Worm (Caenorhabditis elegans) whole organism, early embryonic: ENCODE measurements around the gene Y39A3CL.4.

Experiments used
- B0310.2 ChIP-seq: sonication (generic microtip); optimal IDR thresholded peaks from 2 replicates; lab custom pipeline; 2016; ENCODE audit warnings: mild to moderate bottlenecking, missing genetic modification characterization, missing compliant biosample characterization
- F13C5.2 ChIP-seq: sonication (generic microtip); optimal IDR thresholded peaks from 2 replicates; lab custom pipeline; 2017; ENCODE audit warnings: mild to moderate bottlenecking, missing genetic modification characterization, inconsistent platforms, missing compliant biosample characterization
- aly-1 ChIP-seq: sonication (generic microtip); optimal IDR thresholded peaks from 2 replicates; lab custom pipeline; 2016; ENCODE audit warnings: missing genetic modification characterization, missing compliant biosample characterization
- ama-1 ChIP-seq: fragments of 150-350 bp; optimal IDR thresholded peaks from 2 replicates; lab custom pipeline; 2014
- ceh-13 ChIP-seq: fragments of 200-800 bp; sonication (Bioruptor generic); optimal IDR thresholded peaks from 2 replicates; lab custom pipeline; 2018; ENCODE audit warnings: mild to moderate bottlenecking, missing genetic modification characterization, missing compliant biosample characterization
- ceh-36 ChIP-seq: sonication (generic microtip); optimal IDR thresholded peaks from 2 replicates; lab custom pipeline; 2016; ENCODE audit warnings: missing genetic modification characterization, inconsistent platforms, missing compliant biosample characterization
- ets-7 ChIP-seq: sonication (generic microtip); optimal IDR thresholded peaks from 2 replicates; lab custom pipeline; 2016; ENCODE audit warnings: missing genotype, missing genetic modification characterization, missing compliant biosample characterization
- flt-1 ChIP-seq: fragments of 200-800 bp; sonication (Bioruptor generic); IDR thresholded peaks from 2 replicates; pipeline ENCODE4 v1.3.6; 2022; ENCODE audit warnings: missing genetic modification characterization, missing compliant biosample characterization
- hmbx-1 ChIP-seq: sonication (generic microtip); optimal IDR thresholded peaks from 2 replicates; lab custom pipeline; 2016; ENCODE audit warnings: mild to moderate bottlenecking, missing genetic modification characterization, missing compliant biosample characterization
- hmg-4 ChIP-seq: fragments of 200-800 bp; sonication (Bioruptor generic); optimal IDR thresholded peaks from 2 replicates; lab custom pipeline; 2018; ENCODE audit warnings: mild to moderate bottlenecking, missing genetic modification characterization, missing compliant biosample characterization
- hnd-1 ChIP-seq: sonication (generic microtip); optimal IDR thresholded peaks from 2 replicates; lab custom pipeline; 2016; ENCODE audit warnings: missing genetic modification characterization, missing compliant biosample characterization
- pes-1 ChIP-seq: fragments of 200-800 bp; sonication (Bioruptor generic); IDR thresholded peaks from 2 replicates; pipeline ENCODE4 v1.3.6; 2022; ENCODE audit warnings: missing genetic modification reagents, missing genetic modification characterization, missing compliant biosample characterization
- scrt-1 ChIP-seq: fragments of 200-800 bp; sonication (Bioruptor generic); IDR thresholded peaks from 2 replicates; pipeline ENCODE4 v1.3.6; 2022; ENCODE audit warnings: missing genetic modification characterization, missing compliant biosample characterization
- sea-1 ChIP-seq: fragments of 200-800 bp; sonication (Bioruptor generic); conservative IDR thresholded peaks from 2 replicates; pipeline ENCODE4 v1.3.6; 2022; ENCODE audit warnings: missing genetic modification characterization, missing compliant biosample characterization
- tbx-11 ChIP-seq: fragments of 200-800 bp; sonication (Bioruptor generic); IDR thresholded peaks from 2 replicates; pipeline ENCODE4 v1.3.6; 2022; ENCODE audit warnings: missing genetic modification characterization, missing compliant biosample characterization
- tbx-37 ChIP-seq: fragments of 200-800 bp; sonication (Bioruptor generic); conservative IDR thresholded peaks from 2 replicates; pipeline ENCODE4 v1.3.6; 2022; ENCODE audit warnings: missing genetic modification reagents, missing genetic modification characterization, missing compliant biosample characterization
- tra-4 ChIP-seq: sonication (generic microtip); optimal IDR thresholded peaks from 2 replicates; lab custom pipeline; 2017; ENCODE audit warnings: missing genetic modification characterization, missing compliant biosample characterization

Y39A3CL.4 gene

ce11 chrIII:1777969-1778368 lies at the start of gene Y39A3CL.4:
Y39A3CL.4 (minus strand) TSS chrIII:1778069.
- no peak for TF ChIP-seq tbx-37 (GFP tag; lab: Robert Waterston, UW)
- TF ChIP-seq pes-1, result no peak
- TF ChIP-seq ceh-13 (GFP tag; lab: Kevin White, UChicago), result no peak
- no peak for TF ChIP-seq ceh-36 (tag; lab: Kevin White, UChicago)
- TF ChIP-seq tra-4 (tag; lab: Kevin White, UChicago), result no peak
- TF ChIP-seq aly-1, result no peak
- no peak for TF ChIP-seq tbx-11 (GFP tag; lab: Robert Waterston, UW)
- TF ChIP-seq ama-1 (lab: Kevin White, UChicago), result no peak
- no peak for TF ChIP-seq flt-1 (GFP tag; lab: Robert Waterston, UW)
- TF ChIP-seq hmbx-1 (tag; lab: Kevin White, UChicago), result no peak
- TF ChIP-seq scrt-1 (GFP tag; lab: Robert Waterston, UW), result no peak
- no peak for TF ChIP-seq hnd-1 (tag; lab: Kevin White, UChicago)
- TF ChIP-seq hmg-4, result no peak

ce11 chrIII:1824264-1824922 lies 46.5 kb upstream of the Y39A3CL.4 start, which contains the start of the genes pvf-1 and Y39A3CL.7:
pvf-1 (minus strand) TSS chrIII:1824314.
Y39A3CL.7 (plus strand) TSS chrIII:1824919.
- TF ChIP-seq hmg-4 (peak; percentile 40), hnd-1 (tag; lab: Kevin White, UChicago) (peak; percentile 39), tbx-37 (GFP tag; lab: Robert Waterston, UW) (peak; percentile 52; the same call in 1 of the 2 replicates), ama-1 (lab: Kevin White, UChicago) (no peak), tra-4 (tag; lab: Kevin White, UChicago) (no peak), F13C5.2 (tag; lab: Kevin White, UChicago) (peak; percentile 63), tbx-11 (GFP tag; lab: Robert Waterston, UW) (peak; percentile 77), aly-1 (no peak), flt-1 (GFP tag; lab: Robert Waterston, UW) (peak; percentile 59; the same call in 1 of the 2 replicates), ceh-36 (tag; lab: Kevin White, UChicago) (peak; percentile 60), B0310.2 (tag; lab: Kevin White, UChicago) (no peak), scrt-1 (GFP tag; lab: Robert Waterston, UW) (peak; percentile 68; the same call in 1 of the 2 replicates), ets-7 (tag; lab: Kevin White, UChicago) (peak; percentile 54), pes-1 (peak; percentile 77), sea-1 (GFP tag; lab: Robert Waterston, UW) (peak; percentile 53; the same call in 1 of the 2 replicates), hmbx-1 (tag; lab: Kevin White, UChicago) (no peak), ceh-13 (GFP tag; lab: Kevin White, UChicago) (peak; percentile 20)

ce11 chrIII:1819049-1819597 lies 41.3 kb upstream of the Y39A3CL.4 start:
- TF ChIP-seq sea-1 (GFP tag; lab: Robert Waterston, UW) (no peak), ceh-36 (tag; lab: Kevin White, UChicago) (no peak), tbx-37 (GFP tag; lab: Robert Waterston, UW) (no peak), aly-1 (no peak), F13C5.2 (tag; lab: Kevin White, UChicago) (no peak), tra-4 (tag; lab: Kevin White, UChicago) (no peak)

ce11 chrIII:1818001-1818655 lies 40.3 kb upstream of the Y39A3CL.4 start, which contains the start of gene clp-4:
clp-4 (minus strand) TSS chrIII:1818323.
- TF ChIP-seq B0310.2 (tag; lab: Kevin White, UChicago), result no peak
- no peak for TF ChIP-seq tbx-37 (GFP tag; lab: Robert Waterston, UW)
- TF ChIP-seq hmbx-1 (tag; lab: Kevin White, UChicago), result no peak
- no peak for TF ChIP-seq flt-1 (GFP tag; lab: Robert Waterston, UW)
- TF ChIP-seq F13C5.2 (tag; lab: Kevin White, UChicago), result no peak
- TF ChIP-seq ceh-13 (GFP tag; lab: Kevin White, UChicago), result no peak
- TF ChIP-seq ceh-36 (tag; lab: Kevin White, UChicago), result no peak
- TF ChIP-seq ets-7 (tag; lab: Kevin White, UChicago), result no peak
- TF ChIP-seq sea-1 (GFP tag; lab: Robert Waterston, UW), result no peak
- TF ChIP-seq scrt-1 (GFP tag; lab: Robert Waterston, UW), result no peak
- TF ChIP-seq aly-1, result no peak
- TF ChIP-seq tbx-11 (GFP tag; lab: Robert Waterston, UW), result no peak

- no peak for TF ChIP-seq ama-1 (lab: Kevin White, UChicago)
- no peak for TF ChIP-seq flt-1 (GFP tag; lab: Robert Waterston, UW)
- TF ChIP-seq tbx-11 (GFP tag; lab: Robert Waterston, UW), result no peak
- TF ChIP-seq ceh-13 (GFP tag; lab: Kevin White, UChicago), result no peak
- no peak for TF ChIP-seq hmbx-1 (tag; lab: Kevin White, UChicago)
- TF ChIP-seq tbx-37 (GFP tag; lab: Robert Waterston, UW), result no peak
- no peak for TF ChIP-seq aly-1
- no peak for TF ChIP-seq B0310.2 (tag; lab: Kevin White, UChicago)
- TF ChIP-seq ceh-36 (tag; lab: Kevin White, UChicago), result no peak
- TF ChIP-seq pes-1, result no peak
- no peak for TF ChIP-seq ets-7 (tag; lab: Kevin White, UChicago)
- TF ChIP-seq F13C5.2 (tag; lab: Kevin White, UChicago), result no peak
- TF ChIP-seq hnd-1 (tag; lab: Kevin White, UChicago), result no peak
- no peak for TF ChIP-seq hmg-4
Measured at ce11 chrIII:1814285-1814684, 36.4 kb upstream of the Y39A3CL.4 start.

ce11 chrIII:1806183-1806798 lies 28.4 kb upstream of the Y39A3CL.4 start:
- no peak for TF ChIP-seq ceh-13 (GFP tag; lab: Kevin White, UChicago)
- no peak for TF ChIP-seq aly-1
- no peak for TF ChIP-seq flt-1 (GFP tag; lab: Robert Waterston, UW)
- no peak for TF ChIP-seq tbx-37 (GFP tag; lab: Robert Waterston, UW)
